Fruit fly (Drosophila melanogaster): Measurements from ENCODE around the gene SNF4Agamma.

dm6 chr3R:21097160-21097559 lies 43.4 kb upstream of the SNF4Agamma start:
- TF ChIP-seq EcR (GFP tag; optimal IDR thresholded peaks at IDR 0.05) = no peak
- no peak for TF ChIP-seq CG8478 (optimal IDR thresholded peaks at IDR 0.05)
- no peak for TF ChIP-seq pan (optimal IDR thresholded peaks at IDR 0.05)
- TF ChIP-seq psq (optimal IDR thresholded peaks at IDR 0.05) = no peak

Data from whole organism.